Fruit fly (Drosophila melanogaster): ENCODE data around the gene CG7330.

CG7330 gene

DNA sequence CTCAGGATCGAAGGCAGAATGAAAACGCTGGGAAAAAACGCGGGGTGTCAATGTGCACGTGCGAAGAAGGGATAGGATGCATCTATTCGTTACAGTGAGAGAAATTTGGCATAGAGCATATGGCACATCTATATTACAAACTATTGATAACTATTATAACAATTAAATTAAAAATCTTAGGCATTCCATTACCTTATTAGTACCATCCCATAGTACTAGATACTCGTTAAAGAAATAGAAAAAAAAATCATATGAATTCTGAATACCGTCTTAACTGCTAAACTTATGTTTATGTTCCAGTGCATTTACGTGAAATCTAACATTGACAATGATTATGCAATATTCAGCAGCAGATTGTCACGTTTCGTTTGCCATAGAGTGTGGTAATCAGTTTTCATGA lies 51.4 kb downstream of the CG7330 start:
- TF ChIP-seq psq (optimal IDR thresholded peaks at IDR 0.05) (no peak), Myc (optimal IDR thresholded peaks at IDR 0.05) (no peak), Sin3A (optimal IDR thresholded peaks at IDR 0.05) (no peak), insv (optimal IDR thresholded peaks at IDR 0.05) (no peak), ttk (optimal IDR thresholded peaks at IDR 0.05) (no peak), h (optimal IDR thresholded peaks at IDR 0.05) (no peak)

- no peak for TF ChIP-seq psq (optimal IDR thresholded peaks at IDR 0.05)
- no peak for TF ChIP-seq insv (optimal IDR thresholded peaks at IDR 0.05)
- no peak for TF ChIP-seq Sin3A (optimal IDR thresholded peaks at IDR 0.05)
- no peak for TF ChIP-seq h (optimal IDR thresholded peaks at IDR 0.05)
- TF ChIP-seq ttk (optimal IDR thresholded peaks at IDR 0.05), result no peak
- TF ChIP-seq Myc (optimal IDR thresholded peaks at IDR 0.05), result no peak
Observed at dm6 chr3L:18201194-18201593, 52.5 kb downstream of the CG7330 start, which contains the start of gene CG7320. TSS of gene CG7320 (plus strand) at chr3L:18201494.

Measured in Kc167 (cell line).